Worm (Caenorhabditis elegans): ENCODE measurements around the gene C54H2.4.

DNA sequence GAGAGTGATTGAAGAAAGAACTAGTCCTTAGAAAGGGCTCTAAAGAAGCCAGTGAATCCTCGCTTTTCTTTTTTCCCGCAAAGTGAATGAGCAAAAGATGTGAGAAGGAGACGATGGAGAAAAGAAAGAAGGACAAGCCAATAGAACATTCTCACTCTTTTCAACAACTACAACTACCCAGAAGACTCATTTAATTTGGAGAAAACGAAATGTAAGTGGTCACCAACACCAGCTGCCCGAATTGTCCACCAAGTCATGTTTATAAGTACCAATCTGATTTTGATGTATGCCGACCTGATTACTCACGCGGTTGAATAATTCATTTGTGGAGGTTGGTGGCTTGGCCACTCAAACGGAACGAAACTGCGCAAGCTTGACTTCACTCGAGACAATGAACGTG is 32.0 kb upstream of the C54H2.4 start:
- TF ChIP-seq snpc-4 (tag; optimal IDR thresholded peaks at IDR 0.05) = no peak
- TF ChIP-seq sptf-1 (tag; optimal IDR thresholded peaks at IDR 0.05) = no peak
- TF ChIP-seq unc-39 (tag; optimal IDR thresholded peaks at IDR 0.05) = no peak
- no peak for TF ChIP-seq blmp-1 (tag; optimal IDR thresholded peaks at IDR 0.05)
- TF ChIP-seq lsy-2 (tag; optimal IDR thresholded peaks at IDR 0.05) = no peak
- TF ChIP-seq zip-8 (tag; optimal IDR thresholded peaks at IDR 0.05) = no peak
- no peak for TF ChIP-seq mls-2 (tag; optimal IDR thresholded peaks at IDR 0.05)
- TF ChIP-seq unc-62 (GFP tag; optimal IDR thresholded peaks at IDR 0.05) = no peak
- TF ChIP-seq nhr-28 (tag; optimal IDR thresholded peaks at IDR 0.05) = no peak
- TF ChIP-seq ceh-83 (GFP tag; optimal IDR thresholded peaks at IDR 0.05) = no peak
- no peak for TF ChIP-seq elt-3 (tag; optimal IDR thresholded peaks at IDR 0.05)
- peak; percentile 92 for TF ChIP-seq ces-1 (GFP tag; optimal IDR thresholded peaks at IDR 0.05)

Data from whole organism, mixed stage, embryonic.